Fruit fly (Drosophila melanogaster) whole organism, embryonic: ENCODE measurements around the gene CstF50.
A peak's percentile ranks its signal among the peaks of the same experiment; 100 is the strongest.

ENCODE experiments used
- Asciz ChIP-seq: fragments of 200-800 bp; sonication (Bioruptor generic); optimal IDR thresholded peaks from 2 replicates; lab custom pipeline; 2017; ENCODE audit warnings: missing biosample characterization, mild to moderate bottlenecking, missing genetic modification characterization, missing genetic modification reagents
- B-H1 ChIP-seq: fragments of 200-800 bp; sonication (Bioruptor generic); IDR thresholded peaks from 3 replicates; pipeline ENCODE4 v1.3.6; 2022; ENCODE audit warnings: missing biosample characterization, missing genetic modification characterization
- CG10321 ChIP-seq: fragments of 200-800 bp; sonication (Bioruptor generic); IDR thresholded peaks from 2 replicates; pipeline ENCODE4 v1.3.6; 2022; ENCODE audit warnings: missing biosample characterization, missing genetic modification characterization
- CG10959 ChIP-seq: fragments of 200-800 bp; sonication (Bioruptor generic); IDR thresholded peaks from 2 replicates; pipeline ENCODE4 v1.3.6; 2022; ENCODE audit warnings: missing biosample characterization, missing genetic modification characterization
- CG11093 ChIP-seq: fragments of 200-800 bp; sonication (Bioruptor generic); IDR thresholded peaks from 3 replicates; pipeline ENCODE4 v1.3.6; 2022; ENCODE audit warnings: missing biosample characterization, missing genetic modification characterization
- CG11695 ChIP-seq: fragments of 200-800 bp; sonication (Bioruptor generic); IDR thresholded peaks from 3 replicates; pipeline ENCODE4 v1.3.6; 2022; ENCODE audit warnings: missing biosample characterization, missing genetic modification characterization
- CG11723 ChIP-seq: fragments of 200-800 bp; sonication (Bioruptor generic); optimal IDR thresholded peaks from 2 replicates; lab custom pipeline; 2017; ENCODE audit warnings: missing biosample characterization, mild to moderate bottlenecking, missing genetic modification characterization
- CG12104 ChIP-seq: fragments of 200-800 bp; sonication (Bioruptor generic); optimal IDR thresholded peaks from 3 replicates; lab custom pipeline; 2016; ENCODE audit warnings: missing biosample characterization, missing genetic modification characterization
- CG12155 ChIP-seq: fragments of 200-800 bp; sonication (Bioruptor generic); optimal IDR thresholded peaks from 3 replicates; lab custom pipeline; 2016; ENCODE audit warnings: missing biosample characterization, missing genetic modification characterization
- CG12236 ChIP-seq: fragments of 200-800 bp; sonication (Bioruptor generic); optimal IDR thresholded peaks from 2 replicates; lab custom pipeline; 2016; ENCODE audit warnings: missing biosample characterization, missing genetic modification characterization
- CG15514 ChIP-seq: fragments of 200-800 bp; sonication (Bioruptor generic); optimal IDR thresholded peaks from 3 replicates; lab custom pipeline; 2017; ENCODE audit warnings: missing biosample characterization, missing genetic modification characterization, mild to moderate bottlenecking, moderate library complexity, missing genetic modification reagents
- CG17829 ChIP-seq: fragments of 200-800 bp; optimal IDR thresholded peaks from 2 replicates; lab custom pipeline; 2019; ENCODE audit warnings: missing biosample characterization, mild to moderate bottlenecking, missing genetic modification characterization, moderate library complexity
- CG1832 ChIP-seq: fragments of 200-800 bp; sonication (Bioruptor generic); optimal IDR thresholded peaks from 2 replicates; lab custom pipeline; 2017; ENCODE audit warnings: missing biosample characterization, mild to moderate bottlenecking, missing genetic modification characterization, inconsistent platforms
- CG32767 ChIP-seq: fragments of 200-800 bp; sonication (Bioruptor generic); IDR thresholded peaks from 2 replicates; pipeline ENCODE4 v1.3.6; 2022; ENCODE audit warnings: missing biosample characterization, missing genetic modification characterization
- CG33213 ChIP-seq: fragments of 200-800 bp; sonication (Bioruptor generic); optimal IDR thresholded peaks from 3 replicates; lab custom pipeline; 2016; ENCODE audit warnings: missing biosample characterization, missing genetic modification characterization
- CG4282 ChIP-seq: fragments of 200-800 bp; sonication (Bioruptor generic); optimal IDR thresholded peaks from 2 replicates; lab custom pipeline; 2016; ENCODE audit warnings: missing biosample characterization, missing genetic modification characterization
- CG4820 ChIP-seq: fragments of 200-800 bp; sonication (Bioruptor generic); optimal IDR thresholded peaks from 3 replicates; lab custom pipeline; 2016; ENCODE audit warnings: missing biosample characterization, missing genetic modification characterization
- CG5180 ChIP-seq: fragments of 200-800 bp; sonication (Bioruptor generic); optimal IDR thresholded peaks from 3 replicates; lab custom pipeline; 2017; ENCODE audit warnings: missing biosample characterization, missing genetic modification characterization, mild to moderate bottlenecking, moderate library complexity, missing genetic modification reagents
- CG7271 ChIP-seq: fragments of 200-800 bp; sonication (Bioruptor generic); optimal IDR thresholded peaks from 2 replicates; lab custom pipeline; 2018; ENCODE audit warnings: missing biosample characterization, mild to moderate bottlenecking, missing genetic modification characterization, moderate library complexity
- CG7963 ChIP-seq: fragments of 200-800 bp; sonication (Bioruptor generic); IDR thresholded peaks from 3 replicates; pipeline ENCODE4 v1.3.6; 2022; ENCODE audit warnings: missing biosample characterization, missing genetic modification characterization; ENCODE audit not compliant: partially characterized antibody
- CG7987 ChIP-seq: fragments of 200-800 bp; sonication (Bioruptor generic); optimal IDR thresholded peaks from 2 replicates; lab custom pipeline; 2018; ENCODE audit warnings: missing biosample characterization, mild to moderate bottlenecking, missing genetic modification characterization, moderate library complexity
- CG8924 ChIP-seq: fragments of 200-800 bp; optimal IDR thresholded peaks from 3 replicates; lab custom pipeline; 2019; ENCODE audit warnings: missing biosample characterization, mild to moderate bottlenecking, missing genetic modification characterization, moderate library complexity
- Fer2 ChIP-seq: fragments of 200-800 bp; sonication (Bioruptor generic); optimal IDR thresholded peaks from 2 replicates; lab custom pipeline; 2018; ENCODE audit warnings: missing biosample characterization, mild to moderate bottlenecking, missing genetic modification characterization, moderate library complexity
- H2.0 ChIP-seq: fragments of 200-800 bp; sonication (Bioruptor generic); IDR thresholded peaks from 2 replicates; pipeline ENCODE4 v1.3.6; 2022; ENCODE audit warnings: missing biosample characterization, missing genetic modification characterization
- Hey ChIP-seq: fragments of 200-800 bp; sonication (Bioruptor generic); optimal IDR thresholded peaks from 3 replicates; lab custom pipeline; 2018; ENCODE audit warnings: missing biosample characterization, mild to moderate bottlenecking, missing genetic modification characterization
- PHDP ChIP-seq: fragments of 200-800 bp; sonication (Bioruptor generic); optimal IDR thresholded peaks from 3 replicates; lab custom pipeline; 2018; ENCODE audit warnings: missing biosample characterization, mild to moderate bottlenecking, missing genetic modification characterization, moderate library complexity
- Ptx1 ChIP-seq: fragments of 200-800 bp; sonication (Bioruptor generic); IDR thresholded peaks from 2 replicates; pipeline ENCODE4 v1.3.6; 2022; ENCODE audit warnings: missing biosample characterization, missing genetic modification characterization
- Sry-δ ChIP-seq: fragments of 200-800 bp; sonication (Bioruptor generic); optimal IDR thresholded peaks from 2 replicates; lab custom pipeline; 2016; ENCODE audit warnings: missing biosample characterization, missing genetic modification characterization
- ara ChIP-seq: fragments of 200-800 bp; sonication (Bioruptor generic); IDR thresholded peaks from 2 replicates; pipeline ENCODE4 v1.3.6; 2022; ENCODE audit warnings: missing biosample characterization, missing genetic modification characterization
- bcd ChIP-seq: fragments of 200-800 bp; sonication (Bioruptor generic); optimal IDR thresholded peaks from 2 replicates; lab custom pipeline; 2017; ENCODE audit warnings: missing biosample characterization, mild to moderate bottlenecking, missing genetic modification characterization
- cato ChIP-seq: fragments of 200-800 bp; sonication (Bioruptor generic); optimal IDR thresholded peaks from 2 replicates; lab custom pipeline; 2016; ENCODE audit warnings: missing biosample characterization, missing genetic modification characterization, borderline replicate concordance
- caup ChIP-seq: fragments of 200-800 bp; sonication (Bioruptor generic); optimal IDR thresholded peaks from 3 replicates; lab custom pipeline; 2017; ENCODE audit warnings: missing biosample characterization, mild to moderate bottlenecking, missing genetic modification characterization, moderate library complexity; ENCODE audit not compliant: severe bottlenecking
- crp ChIP-seq, 2 experiments: fragments of 200-800 bp; sonication (Bioruptor generic); optimal IDR thresholded peaks; 2 replicates in 1 of 2; 3 replicates in 1 of 2; lab custom pipeline; 2017; ENCODE audit warnings: missing biosample characterization in 2 of 2, missing genetic modification characterization in 2 of 2, mild to moderate bottlenecking in 1 of 2, moderate library complexity in 1 of 2
- dmrt11E ChIP-seq: fragments of 200-800 bp; sonication (Bioruptor generic); optimal IDR thresholded peaks from 3 replicates; lab custom pipeline; 2018; ENCODE audit warnings: missing biosample characterization, mild to moderate bottlenecking, missing genetic modification characterization, moderate library complexity
- dysf ChIP-seq: fragments of 200-800 bp; sonication (Bioruptor generic); IDR thresholded peaks from 3 replicates; pipeline ENCODE4 v1.3.6; 2022; ENCODE audit warnings: missing biosample characterization, missing genetic modification characterization
- gce ChIP-seq: fragments of 200-800 bp; sonication (Bioruptor generic); IDR thresholded peaks from 3 replicates; pipeline ENCODE4 v1.3.6; 2022; ENCODE audit warnings: missing biosample characterization, missing genetic modification characterization
- gt ChIP-seq: fragments of 200-800 bp; sonication (Bioruptor generic); IDR thresholded peaks from 2 replicates; pipeline ENCODE4 v1.3.6; 2022; ENCODE audit warnings: missing biosample characterization, missing genetic modification characterization
- h ChIP-seq: fragments of >200 bp; optimal IDR thresholded peaks from 2 replicates; lab custom pipeline; 2017
- klu ChIP-seq: fragments of 200-800 bp; sonication (Bioruptor generic); IDR thresholded peaks from 2 replicates; pipeline ENCODE4 v1.3.6; 2022; ENCODE audit warnings: missing biosample characterization, missing genetic modification characterization
- luna ChIP-seq: fragments of 200-800 bp; sonication (Bioruptor generic); optimal IDR thresholded peaks from 2 replicates; lab custom pipeline; 2016; ENCODE audit warnings: missing biosample characterization, missing genetic modification characterization
- odd ChIP-seq: fragments of 200-800 bp; sonication (Bioruptor generic); optimal IDR thresholded peaks from 2 replicates; lab custom pipeline; 2017; ENCODE audit warnings: missing biosample characterization, mild to moderate bottlenecking, missing genetic modification characterization
- otp ChIP-seq: fragments of 200-800 bp; sonication (Bioruptor generic); IDR thresholded peaks from 3 replicates; pipeline ENCODE4, ENCODE4 v1.3.6; 2022; ENCODE audit warnings: missing biosample characterization, missing genetic modification characterization
- peb ChIP-seq: fragments of 200-800 bp; sonication (Bioruptor generic); IDR thresholded peaks from 2 replicates; pipeline ENCODE4 v1.3.6; 2022; ENCODE audit warnings: missing biosample characterization, missing genetic modification characterization
- row ChIP-seq: fragments of 200-800 bp; sonication (Bioruptor generic); IDR thresholded peaks from 3 replicates; pipeline ENCODE4 v1.3.6; 2022; ENCODE audit warnings: missing biosample characterization, missing genetic modification characterization
- salm ChIP-seq: fragments of 200-800 bp; sonication (Bioruptor generic); optimal IDR thresholded peaks from 2 replicates; lab custom pipeline; 2018; ENCODE audit warnings: missing biosample characterization, mild to moderate bottlenecking, missing genetic modification characterization
- sug ChIP-seq: fragments of 200-800 bp; optimal IDR thresholded peaks from 2 replicates; lab custom pipeline; 2019; ENCODE audit warnings: missing biosample characterization, mild to moderate bottlenecking, missing genetic modification characterization, moderate library complexity
- tll ChIP-seq, 2 experiments: fragments of 200-800 bp in 1 of 2; fragments of >200 bp in 1 of 2; sonication (Bioruptor generic) in 1 of 2; optimal IDR thresholded peaks; 2 replicates each; lab custom pipeline; 2017 to 2019; ENCODE audit warnings: missing biosample characterization in 2 of 2, missing genetic modification characterization in 2 of 2, mild to moderate bottlenecking in 1 of 2, moderate library complexity in 1 of 2
- usp ChIP-seq: fragments of >200 bp; optimal IDR thresholded peaks from 2 replicates; lab custom pipeline; 2017; ENCODE audit warnings: missing biosample characterization, missing genetic modification characterization
- zfh2 ChIP-seq: fragments of 200-800 bp; sonication (Bioruptor generic); optimal IDR thresholded peaks from 2 replicates; lab custom pipeline; 2016; ENCODE audit warnings: missing biosample characterization, missing genetic modification characterization

CstF50 gene

DNA sequence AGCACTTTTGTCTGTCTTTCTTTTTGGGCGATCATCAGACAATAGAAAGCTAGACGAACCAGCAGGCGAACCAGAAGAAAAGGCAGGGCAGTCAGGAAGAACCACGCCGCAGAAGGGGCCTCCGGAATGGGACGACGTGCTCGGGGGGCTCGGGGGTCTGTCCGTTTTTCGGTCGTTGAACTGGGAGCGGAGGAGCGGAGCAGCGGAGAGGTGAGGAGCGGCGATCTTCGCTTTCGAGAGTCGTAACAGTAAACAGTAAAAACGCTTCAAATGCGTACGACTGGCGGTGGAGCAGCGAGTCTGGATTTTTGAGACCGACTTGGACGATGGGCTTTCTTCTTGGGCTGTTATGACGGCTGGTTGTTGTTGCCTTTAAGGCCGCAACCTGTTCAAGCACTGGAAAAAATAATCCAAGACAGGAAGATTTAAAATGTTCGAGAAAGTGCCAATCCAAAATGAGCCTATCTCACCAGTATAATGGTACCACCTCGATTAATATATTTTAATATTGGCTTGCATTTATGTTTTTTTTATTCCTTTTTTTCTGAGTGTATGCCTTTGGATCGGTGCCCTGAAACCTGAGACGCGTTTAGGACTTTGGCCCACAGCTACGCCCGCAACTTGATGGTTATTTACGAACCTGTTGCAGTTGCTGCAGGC is 49.9 kb downstream of the CstF50 start (continued):
- TF ChIP-seq CG11723 (GFP tag; lab: Kevin White, UChicago) (peak; percentile 89), H2.0 (GFP tag; lab: Robert Waterston, UW) (peak; percentile 72), otp (GFP tag; lab: Robert Waterston, UW) (peak; percentile 90), CG4820 (GFP tag; lab: Kevin White, UChicago) (peak; percentile 94), CG10959 (GFP tag; lab: Robert Waterston, UW) (peak; percentile 92), h (lab: Kevin White, UChicago) (no peak), klu (0 out of 2 replicates have a peak, but pooled peaks have one; percentile 14), Hey (peak; percentile 0), ara (GFP tag; lab: Robert Waterston, UW) (peak; percentile 94), CG15514 (GFP tag; lab: Kevin White, UChicago) (no peak), CG4282 (GFP tag; lab: Kevin White, UChicago) (no peak), tll (GFP tag; optimal IDR thresholded peaks at IDR 0.05; lab: Kevin White, UChicago) (peak in 1 of 2 experiments; percentile 34), CG5180 (peak; percentile 75), peb (GFP tag; lab: Robert Waterston, UW) (peak; percentile 83), caup (GFP tag; lab: Kevin White, UChicago) (peak; percentile 26), dmrt11E (peak; percentile 98), CG10321 (GFP tag; lab: Robert Waterston, UW) (no peak), CG12155 (peak; percentile 76), sug (tag; lab: Kevin White, UChicago) (peak; percentile 13), CG7271 (tag; lab: Kevin White, UChicago) (peak; percentile 57), CG7987 (GFP tag; lab: Kevin White, UChicago) (peak; percentile 25), CG12104 (peak; percentile 72), odd (GFP tag; lab: Kevin White, UChicago) (peak; percentile 81), salm (tag; lab: Kevin White, UChicago) (peak; percentile 81), CG12236 (GFP tag; lab: Kevin White, UChicago) (peak; percentile 84), row (GFP tag; lab: Robert Waterston, UW) (peak; percentile 79), luna (GFP tag; lab: Kevin White, UChicago) (no peak), usp (no peak), cato (GFP tag; lab: Kevin White, UChicago) (peak; percentile 83), CG33213 (GFP tag; lab: Kevin White, UChicago) (peak; percentile 82), gt (peak; percentile 72), Asciz (GFP tag; lab: Kevin White, UChicago) (peak; percentile 87), CG7963 (GFP tag; lab: Robert Waterston, UW) (no peak), CG17829 (tag; lab: Kevin White, UChicago) (peak; percentile 94), Fer2 (tag; lab: Kevin White, UChicago) (peak; percentile 17), CG11093 (GFP tag; lab: Robert Waterston, UW) (peak; percentile 78), bcd (GFP tag; lab: Kevin White, UChicago) (peak; percentile 81), CG8924 (tag; lab: Kevin White, UChicago) (peak; percentile 87), crp (GFP tag; optimal IDR thresholded peaks at IDR 0.05; lab: Kevin White, UChicago) (peak in 1 of 2 experiments; percentile 42), B-H1 (peak; percentile 69; the same call in 2 of the 3 replicates), CG11695 (GFP tag; lab: Robert Waterston, UW) (peak; percentile 67; the same call in 2 of the 3 replicates), Ptx1 (peak; percentile 65), zfh2 (peak; percentile 20), PHDP (tag; lab: Kevin White, UChicago) (peak; percentile 78), gce (GFP tag; lab: Robert Waterston, UW) (peak; percentile 72; the same call in 1 of the 3 replicates), Sry-δ (GFP tag; lab: Kevin White, UChicago) (peak; percentile 25), CG1832 (no peak), CG32767 (peak; percentile 67), dysf (GFP tag; lab: Robert Waterston, UW) (peak; percentile 32; the same call in 1 of the 3 replicates)
